Worm (Caenorhabditis elegans): ENCODE measurements around the gene gpa-4.

The gpa-4 gene

DNA sequence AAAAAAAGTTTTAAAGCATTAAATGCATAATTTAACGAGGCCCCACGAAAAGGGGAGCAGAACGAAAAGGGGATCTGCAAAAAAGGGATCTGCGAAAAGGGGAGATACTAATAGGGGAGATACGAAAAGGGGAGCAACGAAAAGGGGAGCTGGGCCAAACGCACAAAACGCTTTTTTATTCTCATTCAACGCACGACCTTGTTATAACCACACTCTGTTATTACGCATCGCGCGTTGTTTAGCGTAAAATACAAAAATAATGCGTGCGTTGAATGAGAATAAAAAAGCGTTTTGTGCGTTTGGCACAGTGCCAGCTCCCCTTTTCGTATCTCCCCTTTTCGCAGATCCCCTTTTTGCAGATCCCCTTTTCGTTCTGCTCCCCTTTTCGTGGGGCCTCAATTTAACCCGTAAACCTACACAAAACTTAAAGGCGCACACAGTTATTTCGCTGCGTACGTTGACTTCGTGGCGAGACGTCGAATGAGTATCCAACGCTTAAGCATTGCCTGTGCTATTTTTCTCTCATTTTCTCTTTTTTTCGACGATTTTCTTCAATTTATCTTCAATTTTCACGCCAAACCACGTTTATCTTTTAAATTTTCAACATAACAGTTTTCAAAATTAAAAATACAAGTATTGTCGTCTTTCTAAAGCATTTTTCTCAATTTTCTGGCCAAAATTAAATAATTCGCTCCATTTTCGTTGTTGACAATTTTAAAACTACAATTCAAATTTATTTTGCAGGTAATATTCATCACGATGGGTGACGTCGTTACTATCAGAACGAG is 16.2 kb upstream of the gpa-4 start, which contains the start of gene rps-24:
rps-24 (plus strand) TSS at position 738 of the 788 bp plus-strand sequence.
- TF ChIP-seq ceh-82 (tag; optimal IDR thresholded peaks at IDR 0.05) (peak; percentile 57), pha-4 (tag; optimal IDR thresholded peaks at IDR 0.05) (peak; percentile 94), egl-27 (tag; optimal IDR thresholded peaks at IDR 0.05) (peak; percentile 32), tbx-2 (tag; optimal IDR thresholded peaks at IDR 0.05) (peak; percentile 70), elt-2 (tag; optimal IDR thresholded peaks at IDR 0.05) (peak; percentile 68), nhr-25 (tag; optimal IDR thresholded peaks at IDR 0.05) (peak; percentile 95), lsy-12 (tag; optimal IDR thresholded peaks at IDR 0.05) (peak; percentile 89), pqm-1 (tag; optimal IDR thresholded peaks at IDR 0.05) (peak; percentile 29), egl-5 (tag; optimal IDR thresholded peaks at IDR 0.05) (peak; percentile 76), hmg-11 (tag; optimal IDR thresholded peaks at IDR 0.05) (peak; percentile 78), ceh-16 (tag; optimal IDR thresholded peaks at IDR 0.05) (peak; percentile 41), nhr-43 (tag; optimal IDR thresholded peaks at IDR 0.05; ENCODE audit: poor library complexity, severe bottlenecking) (peak; percentile 82), skn-1 (tag; optimal IDR thresholded peaks at IDR 0.05) (peak; percentile 66), fkh-10 (GFP tag; optimal IDR thresholded peaks at IDR 0.05) (peak; percentile 61), nhr-11 (tag; optimal IDR thresholded peaks at IDR 0.05) (peak; percentile 33), nfya-1 (tag; optimal IDR thresholded peaks at IDR 0.05; ENCODE audit: insufficient read depth) (peak; percentile 90), lin-15B (tag; optimal IDR thresholded peaks at IDR 0.05) (peak; percentile 90), elt-1 (tag; optimal IDR thresholded peaks at IDR 0.05) (peak; percentile 9), nhr-77 (tag; optimal IDR thresholded peaks at IDR 0.05) (peak; percentile 58), nhr-23 (tag; optimal IDR thresholded peaks at IDR 0.05) (peak; percentile 94), jun-1 (tag; optimal IDR thresholded peaks at IDR 0.05) (peak; percentile 78), R02D3.7 (tag; optimal IDR thresholded peaks at IDR 0.05) (peak; percentile 98), snpc-4 (tag; optimal IDR thresholded peaks at IDR 0.05) (peak; percentile 71), ceh-28 (tag; optimal IDR thresholded peaks at IDR 0.05) (peak; percentile 63), elt-3 (tag; optimal IDR thresholded peaks at IDR 0.05) (peak in 1 of 3 experiments; percentile 2), lin-39 (tag; optimal IDR thresholded peaks at IDR 0.05) (peak; percentile 93)

DNA sequence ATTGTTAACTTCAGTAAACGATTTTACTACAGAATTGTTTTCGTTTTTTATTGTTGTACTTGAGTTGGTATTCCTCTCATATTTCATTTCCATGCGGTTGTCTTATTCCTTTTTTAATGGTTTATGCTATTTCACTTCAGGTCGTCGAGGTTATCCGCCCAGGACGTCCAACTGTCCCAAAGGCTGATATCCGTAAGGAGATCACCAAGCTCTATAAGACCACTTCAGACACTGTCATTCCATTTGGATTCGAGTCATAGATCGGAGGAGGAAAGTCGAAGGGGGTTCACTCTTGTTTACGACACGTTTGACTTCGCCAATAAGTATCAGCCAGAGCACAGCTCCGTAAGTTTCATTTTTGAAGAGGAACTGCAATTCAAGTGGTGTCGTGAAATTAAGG is 14.9 kb upstream of the gpa-4 start, which contains the start of gene T07A9.14:
T07A9.14 (plus strand) TSS at position 124 of the 400 bp plus-strand sequence.
- TF ChIP-seq elt-1 (tag; optimal IDR thresholded peaks at IDR 0.05): no peak
- no peak for TF ChIP-seq nhr-76 (tag; optimal IDR thresholded peaks at IDR 0.05)
- no peak for TF ChIP-seq elt-2 (tag; optimal IDR thresholded peaks at IDR 0.05)
- no peak for TF ChIP-seq unc-62 (GFP tag; optimal IDR thresholded peaks at IDR 0.05)
- TF ChIP-seq ceh-82 (tag; optimal IDR thresholded peaks at IDR 0.05): no peak
- TF ChIP-seq nhr-43 (tag; optimal IDR thresholded peaks at IDR 0.05; ENCODE audit: poor library complexity, severe bottlenecking): no peak
- no peak for TF ChIP-seq fos-1 (tag; optimal IDR thresholded peaks at IDR 0.05)
- TF ChIP-seq ceh-28 (tag; optimal IDR thresholded peaks at IDR 0.05): no peak
- TF ChIP-seq nhr-11 (tag; optimal IDR thresholded peaks at IDR 0.05): no peak
- no peak for TF ChIP-seq eor-1 (tag; optimal IDR thresholded peaks at IDR 0.05)
- no peak for TF ChIP-seq hmg-11 (tag; optimal IDR thresholded peaks at IDR 0.05)
- no peak for TF ChIP-seq egl-27 (tag; optimal IDR thresholded peaks at IDR 0.05)
- no peak for TF ChIP-seq mdl-1 (tag; optimal IDR thresholded peaks at IDR 0.05)
- no peak for TF ChIP-seq jun-1 (tag; optimal IDR thresholded peaks at IDR 0.05)
- no peak for TF ChIP-seq nhr-77 (tag; optimal IDR thresholded peaks at IDR 0.05)

ce11 chrIV:387283-388048 is 14.0 kb upstream of the gpa-4 start:
- TF ChIP-seq skn-1 (tag; optimal IDR thresholded peaks at IDR 0.05): no peak
- TF ChIP-seq lin-39 (tag; optimal IDR thresholded peaks at IDR 0.05): no peak
- TF ChIP-seq nhr-11 (tag; optimal IDR thresholded peaks at IDR 0.05): no peak
- no peak for TF ChIP-seq ceh-82 (tag; optimal IDR thresholded peaks at IDR 0.05)
- no peak for TF ChIP-seq unc-39 (tag; optimal IDR thresholded peaks at IDR 0.05)
- TF ChIP-seq pqm-1 (tag; optimal IDR thresholded peaks at IDR 0.05): no peak
- TF ChIP-seq R02D3.7 (tag; optimal IDR thresholded peaks at IDR 0.05): no peak
- no peak for TF ChIP-seq ceh-16 (tag; optimal IDR thresholded peaks at IDR 0.05)
- no peak for TF ChIP-seq eor-1 (tag; optimal IDR thresholded peaks at IDR 0.05)

ce11 chrIV:388073-388472 is 13.4 kb upstream of the gpa-4 start, which contains the start of gene ssna-1:
Gene ssna-1 (plus strand): TSS chrIV:388084.
- TF ChIP-seq skn-1 (tag; optimal IDR thresholded peaks at IDR 0.05) (no peak), daf-12 (tag; optimal IDR thresholded peaks at IDR 0.05) (no peak), ZK546.5 (tag; optimal IDR thresholded peaks at IDR 0.05) (no peak), ama-1 (optimal IDR thresholded peaks at IDR 0.05) (no peak), zag-1 (tag; optimal IDR thresholded peaks at IDR 0.05) (no peak), unc-39 (tag; optimal IDR thresholded peaks at IDR 0.05) (no peak), snpc-4 (tag; optimal IDR thresholded peaks at IDR 0.05) (no peak), ceh-16 (tag; optimal IDR thresholded peaks at IDR 0.05) (no peak), nhr-28 (tag; optimal IDR thresholded peaks at IDR 0.05) (no peak), nhr-12 (tag; optimal IDR thresholded peaks at IDR 0.05) (no peak), lsy-12 (tag; optimal IDR thresholded peaks at IDR 0.05) (no peak), lin-15B (tag; optimal IDR thresholded peaks at IDR 0.05) (no peak), ztf-4 (tag; optimal IDR thresholded peaks at IDR 0.05) (no peak), eor-1 (tag; optimal IDR thresholded peaks at IDR 0.05) (no peak), sea-2 (GFP tag; optimal IDR thresholded peaks at IDR 0.05) (no peak), nhr-67 (tag; optimal IDR thresholded peaks at IDR 0.05) (no peak), unc-62 (GFP tag; optimal IDR thresholded peaks at IDR 0.05) (no peak), nhr-76 (tag; optimal IDR thresholded peaks at IDR 0.05) (no peak)
